Worm (Caenorhabditis elegans) whole organism, L2 larva: Measurements from ENCODE around the gene ZC455.1.

Experiments
- ama-1 ChIP-seq: fragments of 150-350 bp; optimal IDR thresholded peaks from 2 replicates; lab custom pipeline; 2018; ENCODE audit warnings: inconsistent platforms
- lin-39 ChIP-seq: fragments of 150-350 bp; optimal IDR thresholded peaks from 2 replicates; lab custom pipeline; 2014; ENCODE audit warnings: missing biosample characterization, missing genetic modification reagents, missing genetic modification characterization

- TF ChIP-seq ama-1, result no peak
- no peak for TF ChIP-seq lin-39 (tag; lab: Kevin White, UChicago)
These were observed 32.9 kb downstream of the ZC455.1 start, which contains the start of gene ZC443.7 for ce11 chrV:12806190-12806589.
